Fruit fly (Drosophila melanogaster): ENCODE data around the gene Srp14.

Srp14 gene

DNA sequence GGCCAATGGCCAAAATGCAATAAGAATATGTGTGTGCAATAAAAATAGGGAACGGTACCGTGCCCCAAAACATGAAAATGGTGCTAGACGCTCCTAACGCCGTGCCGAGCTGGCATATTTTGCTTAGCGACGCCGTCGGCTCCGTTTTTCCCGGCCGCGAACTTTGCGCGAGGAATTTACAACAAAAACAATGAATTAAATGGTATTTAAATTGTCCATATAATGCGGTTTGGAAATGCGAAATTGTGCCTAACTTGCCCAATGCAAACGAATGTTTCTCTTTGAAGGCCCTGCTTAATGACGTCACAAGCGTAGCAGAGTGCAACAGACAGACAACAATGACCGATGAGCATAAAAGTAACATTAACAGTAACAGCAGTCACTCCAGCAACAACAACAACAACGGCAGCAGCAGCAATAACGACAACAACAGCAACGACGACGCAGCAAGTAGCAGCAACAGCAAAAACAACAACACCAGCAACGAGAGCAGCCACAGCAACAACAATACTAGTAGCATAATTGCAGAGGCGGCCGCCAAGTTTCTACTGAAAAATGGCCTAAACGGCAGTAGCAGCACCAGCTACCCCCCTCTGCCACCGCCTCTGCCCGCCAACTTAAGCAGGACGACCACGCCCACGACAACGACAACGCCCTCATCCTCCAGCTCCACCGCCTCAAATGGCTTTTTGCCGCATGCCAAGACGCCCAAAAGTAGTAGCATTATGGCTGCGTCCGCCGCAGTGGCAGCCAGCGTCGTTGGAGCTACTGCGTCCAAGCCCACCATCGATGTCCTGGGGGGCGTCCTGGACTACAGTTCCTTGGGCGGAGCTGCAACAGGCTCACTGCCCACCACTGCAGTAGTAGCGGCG is 42.6 kb downstream of the Srp14 start:
- no peak for TF ChIP-seq GATAd (GFP tag; optimal IDR thresholded peaks at IDR 0.05)
- TF ChIP-seq psq (GFP tag; optimal IDR thresholded peaks at IDR 0.05), result peak; percentile 9

dm6 chr3R:20626123-20626522 is 46.2 kb downstream of the Srp14 start:
- TF ChIP-seq rgr (GFP tag; optimal IDR thresholded peaks at IDR 0.05), result no peak
- TF ChIP-seq CG32264 (GFP tag; optimal IDR thresholded peaks at IDR 0.05), result no peak
- TF ChIP-seq dl (GFP tag; optimal IDR thresholded peaks at IDR 0.05; ENCODE audit: insufficient read depth in 1 of 2, partially characterized antibody in 2 of 2), result no peak
- TF ChIP-seq OdsH (GFP tag; optimal IDR thresholded peaks at IDR 0.05), result no peak
- TF ChIP-seq br (GFP tag; optimal IDR thresholded peaks at IDR 0.05), result no peak
- no peak for TF ChIP-seq Hr83 (GFP tag; optimal IDR thresholded peaks at IDR 0.05; ENCODE audit: poor library complexity, severe bottlenecking)
- TF ChIP-seq Dif (GFP tag; optimal IDR thresholded peaks at IDR 0.05; ENCODE audit: partially characterized antibody), result no peak
- no peak for TF ChIP-seq CG9705 (GFP tag; optimal IDR thresholded peaks at IDR 0.05)
- no peak for TF ChIP-seq dsf (GFP tag; optimal IDR thresholded peaks at IDR 0.05; ENCODE audit: borderline replicate concordance)
- TF ChIP-seq Sp1 (GFP tag; optimal IDR thresholded peaks at IDR 0.05), result no peak
- no peak for TF ChIP-seq Dfd (GFP tag; optimal IDR thresholded peaks at IDR 0.05)
- no peak for TF ChIP-seq fru (GFP tag; optimal IDR thresholded peaks at IDR 0.05)
- TF ChIP-seq foxo (GFP tag; optimal IDR thresholded peaks at IDR 0.05), result no peak
- no peak for TF ChIP-seq woc (GFP tag; optimal IDR thresholded peaks at IDR 0.05)

Measured in whole organism, wandering third instar larva.